Fruit fly (Drosophila melanogaster) whole organism, wandering third instar larva: ENCODE results near the gene CG15221.

Experiments
- Abd-B ChIP-seq: fragments of >200 bp; optimal IDR thresholded peaks from 2 replicates; lab custom pipeline; 2017; ENCODE audit warnings: missing biosample characterization, missing genetic modification characterization
- CG32264 ChIP-seq: fragments of 200-800 bp; sonication (Bioruptor generic); optimal IDR thresholded peaks from 2 replicates; lab custom pipeline; 2016; ENCODE audit warnings: missing biosample characterization, missing genetic modification characterization
- CG9705 ChIP-seq: fragments of 200-800 bp; sonication (Bioruptor generic); optimal IDR thresholded peaks from 2 replicates; lab custom pipeline; 2018; ENCODE audit warnings: missing biosample characterization, mild to moderate bottlenecking, missing genetic modification characterization
- CrebA ChIP-seq: fragments of 200-800 bp; sonication (Bioruptor generic); optimal IDR thresholded peaks from 2 replicates; lab custom pipeline; 2016; ENCODE audit warnings: missing biosample characterization, mild to moderate bottlenecking, missing genetic modification characterization, borderline replicate concordance
- Dfd ChIP-seq: fragments of >200 bp; optimal IDR thresholded peaks from 2 replicates; lab custom pipeline; 2017; ENCODE audit warnings: missing biosample characterization, missing genetic modification characterization
- Dif ChIP-seq: fragments of 200-275, 200-300 bp; sonication (Bioruptor generic); optimal IDR thresholded peaks from 2 replicates; lab custom pipeline; 2018; ENCODE audit warnings: missing biosample characterization, missing genetic modification characterization; ENCODE audit not compliant: partially characterized antibody
- GATAd ChIP-seq: sonication (Bioruptor generic); optimal IDR thresholded peaks from 2 replicates; lab custom pipeline; 2016; ENCODE audit warnings: missing biosample characterization, missing genetic modification characterization
- HLH106 ChIP-seq: fragments of 200-800 bp; optimal IDR thresholded peaks from 3 replicates; lab custom pipeline; 2019; ENCODE audit warnings: missing biosample characterization, mild to moderate bottlenecking, missing genetic modification characterization, moderate library complexity
- Hnf4 ChIP-seq: fragments of 200-800 bp; sonication (Bioruptor generic); optimal IDR thresholded peaks from 2 replicates; lab custom pipeline; 2016; ENCODE audit warnings: missing biosample characterization, mild to moderate bottlenecking, missing genetic modification characterization
- Hr78 ChIP-seq: fragments of >200 bp; optimal IDR thresholded peaks from 2 replicates; lab custom pipeline; 2017; ENCODE audit warnings: missing biosample characterization, missing genetic modification characterization
- Hr83 ChIP-seq: fragments of 200-300 bp; sonication (Bioruptor generic); optimal IDR thresholded peaks from 2 replicates; lab custom pipeline; 2016; ENCODE audit warnings: missing biosample characterization, mild to moderate bottlenecking, missing genetic modification characterization, moderate library complexity; ENCODE audit not compliant: poor library complexity, severe bottlenecking
- Jra ChIP-seq: sonication (Bioruptor generic); optimal IDR thresholded peaks from 2 replicates; lab custom pipeline; 2016; ENCODE audit warnings: missing biosample characterization, missing genetic modification characterization
- Mio ChIP-seq: sonication (Bioruptor generic); optimal IDR thresholded peaks from 2 replicates; lab custom pipeline; 2016; ENCODE audit warnings: missing biosample characterization, missing genetic modification characterization
- Myc ChIP-seq: fragments of >200 bp; optimal IDR thresholded peaks from 2 replicates; lab custom pipeline; 2017
- N ChIP-seq: fragments of >200 bp; optimal IDR thresholded peaks from 2 replicates; lab custom pipeline; 2018; ENCODE audit warnings: missing biosample characterization, missing external identifiers, missing genetic modification characterization
- OdsH ChIP-seq: fragments of 200-800 bp; sonication (Bioruptor generic); optimal IDR thresholded peaks from 2 replicates; lab custom pipeline; 2016; ENCODE audit warnings: missing biosample characterization, mild to moderate bottlenecking, missing genetic modification characterization
- Rel ChIP-seq, 2 experiments: fragments of 200-800 bp; sonication (Bioruptor generic) in 1 of 2; optimal IDR thresholded peaks; 2 replicates in 1 of 2; 3 replicates in 1 of 2; lab custom pipeline; 2016 to 2019; ENCODE audit warnings: mild to moderate bottlenecking in 2 of 2, missing biosample characterization in 2 of 2, missing genetic modification characterization in 2 of 2, moderate library complexity in 1 of 2
- Sp1 ChIP-seq: fragments of 200-800 bp; sonication (Bioruptor generic); optimal IDR thresholded peaks from 3 replicates; lab custom pipeline; 2019; ENCODE audit warnings: missing biosample characterization, mild to moderate bottlenecking, missing genetic modification characterization, moderate library complexity
- Vsx2 ChIP-seq: fragments of 200-300, 225-300 bp; sonication (Bioruptor generic); optimal IDR thresholded peaks from 2 replicates; lab custom pipeline; 2018; ENCODE audit warnings: missing biosample characterization, missing genetic modification characterization; ENCODE audit not compliant: partially characterized antibody
- br ChIP-seq: fragments of 200-800 bp; sonication (Bioruptor generic); optimal IDR thresholded peaks from 2 replicates; lab custom pipeline; 2016; ENCODE audit warnings: missing biosample characterization, missing genetic modification characterization
- brk ChIP-seq: fragments of 200-800 bp; sonication (Bioruptor generic); optimal IDR thresholded peaks from 2 replicates; lab custom pipeline; 2016; ENCODE audit warnings: missing biosample characterization, mild to moderate bottlenecking, missing genetic modification characterization
- dl ChIP-seq, 2 experiments: fragments of 175-275, 200-275 bp in 1 of 2; fragments of 200-275 bp in 1 of 2; sonication (Bioruptor generic); optimal IDR thresholded peaks; lab custom pipeline; 2018; ENCODE audit warnings: mild to moderate bottlenecking in 2 of 2, missing biosample characterization in 2 of 2, missing genetic modification characterization in 2 of 2, moderate library complexity in 2 of 2; ENCODE audit not compliant: partially characterized antibody in 2 of 2, insufficient read depth in 1 of 2
- dmrt93B ChIP-seq: fragments of 200-800 bp; sonication (Bioruptor generic); optimal IDR thresholded peaks from 2 replicates; lab custom pipeline; 2018; ENCODE audit warnings: missing biosample characterization, mild to moderate bottlenecking, missing genetic modification characterization
- dsf ChIP-seq: sonication (Bioruptor generic); optimal IDR thresholded peaks from 2 replicates; lab custom pipeline; 2016; ENCODE audit warnings: missing biosample characterization, missing genetic modification characterization, borderline replicate concordance
- ey ChIP-seq: fragments of 200-800 bp; sonication (Bioruptor generic); optimal IDR thresholded peaks from 2 replicates; lab custom pipeline; 2016; ENCODE audit warnings: missing biosample characterization, missing genetic modification characterization
- foxo ChIP-seq, 2 experiments: fragments of 200-800 bp; sonication (Bioruptor generic); optimal IDR thresholded peaks; 2 replicates in 1 of 2; 3 replicates in 1 of 2; lab custom pipeline; 2016 to 2017; ENCODE audit warnings: missing biosample characterization in 2 of 2, missing genetic modification characterization in 2 of 2
- fru ChIP-seq: fragments of 200-800 bp; sonication (Bioruptor generic); optimal IDR thresholded peaks from 3 replicates; lab custom pipeline; 2016; ENCODE audit warnings: missing biosample characterization, mild to moderate bottlenecking, missing genetic modification characterization
- h ChIP-seq: fragments of 200-800 bp; sonication (Bioruptor generic); optimal IDR thresholded peaks from 3 replicates; lab custom pipeline; 2016; ENCODE audit warnings: missing biosample characterization, mild to moderate bottlenecking, missing genetic modification characterization
- jim ChIP-seq: fragments of 175-275, 200-325 bp; sonication (Bioruptor generic); optimal IDR thresholded peaks from 2 replicates; lab custom pipeline; 2016; ENCODE audit warnings: missing biosample characterization, mild to moderate bottlenecking, missing genetic modification characterization
- lola ChIP-seq: fragments of >200 bp; optimal IDR thresholded peaks from 2 replicates; lab custom pipeline; 2017; ENCODE audit warnings: missing biosample characterization, missing genetic modification characterization
- pan ChIP-seq: fragments of >200 bp; optimal IDR thresholded peaks from 2 replicates; lab custom pipeline; 2017
- psq ChIP-seq: fragments of 200-800 bp; sonication (Bioruptor generic); optimal IDR thresholded peaks from 3 replicates; lab custom pipeline; 2017; ENCODE audit warnings: missing biosample characterization, mild to moderate bottlenecking, missing genetic modification characterization, moderate library complexity
- rgr ChIP-seq: fragments of 200-800 bp; sonication (Bioruptor generic); optimal IDR thresholded peaks from 3 replicates; lab custom pipeline; 2016; ENCODE audit warnings: missing biosample characterization, mild to moderate bottlenecking, missing genetic modification characterization
- sage ChIP-seq: fragments of 200-800 bp; sonication (Bioruptor generic); optimal IDR thresholded peaks from 2 replicates; lab custom pipeline; 2016; ENCODE audit warnings: missing biosample characterization, mild to moderate bottlenecking, missing genetic modification characterization
- sv ChIP-seq: fragments of 200-800 bp; sonication (Bioruptor generic); optimal IDR thresholded peaks from 3 replicates; lab custom pipeline; 2016; ENCODE audit warnings: missing biosample characterization, missing genetic modification characterization
- tai ChIP-seq: sonication (Bioruptor generic); optimal IDR thresholded peaks from 2 replicates; lab custom pipeline; 2016; ENCODE audit warnings: missing biosample characterization, missing genetic modification characterization
- usp ChIP-seq: fragments of >200 bp; optimal IDR thresholded peaks from 2 replicates; lab custom pipeline; 2017; ENCODE audit warnings: missing biosample characterization, missing genetic modification characterization
- woc ChIP-seq: sonication (Bioruptor generic); optimal IDR thresholded peaks from 2 replicates; lab custom pipeline; 2016; ENCODE audit warnings: missing biosample characterization, mild to moderate bottlenecking, missing genetic modification characterization

The CG15221 gene

DNA sequence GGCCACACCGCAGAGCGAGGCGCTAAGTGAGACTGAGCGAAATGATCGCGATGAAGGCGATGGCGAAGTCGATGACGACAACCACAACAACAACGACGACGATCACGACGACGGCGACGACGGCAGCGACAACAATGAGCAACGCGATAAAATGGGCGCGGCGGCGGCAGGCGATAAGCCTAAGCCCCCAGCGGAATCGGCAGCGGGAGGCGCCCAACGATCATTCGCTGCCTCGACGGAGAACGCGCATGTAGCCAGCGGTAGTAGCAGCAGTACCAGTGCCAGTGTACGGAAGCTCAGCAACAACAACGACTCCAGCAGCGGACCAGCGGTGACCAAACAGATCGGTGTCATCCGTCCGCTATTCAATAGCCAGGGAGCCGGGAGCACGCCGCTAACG lies 40.6 kb upstream of the CG15221 start (continued):
- no peak for TF ChIP-seq N (GFP tag; lab: Kevin White, UChicago)
- TF ChIP-seq Hr78 (GFP tag; lab: Kevin White, UChicago): no peak
- no peak for TF ChIP-seq woc (GFP tag; lab: Kevin White, UChicago)

dm6 chrX:11684462-11684861 lies 39.6 kb upstream of the CG15221 start:
- peak in 1 of 2 experiments; percentile 34 for TF ChIP-seq foxo (GFP tag; optimal IDR thresholded peaks at IDR 0.05; lab: Kevin White, UChicago)
- TF ChIP-seq woc (GFP tag; lab: Kevin White, UChicago): peak; percentile 70
- no peak for TF ChIP-seq pan (lab: Kevin White, UChicago)
- TF ChIP-seq Sp1 (GFP tag; lab: Kevin White, UChicago): peak; percentile 59
- TF ChIP-seq psq (GFP tag; lab: Kevin White, UChicago): peak; percentile 75
- no peak for TF ChIP-seq lola
- TF ChIP-seq OdsH: peak; percentile 25
- no peak for TF ChIP-seq dl (GFP tag; optimal IDR thresholded peaks at IDR 0.05; lab: Kevin White, UChicago; ENCODE audit: insufficient read depth in 1 of 2, partially characterized antibody in 2 of 2)
- no peak for TF ChIP-seq br
- TF ChIP-seq Myc (lab: Kevin White, UChicago): no peak
- no peak for TF ChIP-seq N (GFP tag; lab: Kevin White, UChicago)
- no peak for TF ChIP-seq CG9705 (GFP tag; lab: Kevin White, UChicago)
- no peak for TF ChIP-seq dsf (GFP tag; lab: Kevin White, UChicago)
- peak; percentile 8 for TF ChIP-seq sage
- no peak for TF ChIP-seq CG32264 (GFP tag; lab: Kevin White, UChicago)
- TF ChIP-seq Dfd: no peak
- TF ChIP-seq Jra: no peak
- peak; percentile 17 for TF ChIP-seq dmrt93B
- peak; percentile 61 for TF ChIP-seq rgr (GFP tag; lab: Kevin White, UChicago)
- no peak for TF ChIP-seq Vsx2 (GFP tag; lab: Kevin White, UChicago)
- no peak for TF ChIP-seq tai (GFP tag; lab: Kevin White, UChicago)
- TF ChIP-seq Hnf4: peak; percentile 51
- peak; percentile 73 for TF ChIP-seq Hr83 (GFP tag; lab: Kevin White, UChicago)
- TF ChIP-seq Dif: no peak
- TF ChIP-seq ey (GFP tag; lab: Kevin White, UChicago): peak; percentile 19
- TF ChIP-seq GATAd (GFP tag; lab: Kevin White, UChicago): no peak
- TF ChIP-seq Hr78 (GFP tag; lab: Kevin White, UChicago): no peak
- no peak for TF ChIP-seq Mio
- no peak for TF ChIP-seq Abd-B
- no peak for TF ChIP-seq sv (GFP tag; lab: Kevin White, UChicago)
- peak; percentile 49 for TF ChIP-seq h (GFP tag; lab: Kevin White, UChicago)
- peak; percentile 40 for TF ChIP-seq fru
- peak; percentile 26 for TF ChIP-seq brk (GFP tag; lab: Kevin White, UChicago)
- TF ChIP-seq Rel (GFP tag; optimal IDR thresholded peaks at IDR 0.05; lab: Kevin White, UChicago): peak; percentile 64
- peak; percentile 56 for TF ChIP-seq Rel (tag; optimal IDR thresholded peaks at IDR 0.05; lab: Kevin White, UChicago)
- no peak for TF ChIP-seq jim (GFP tag; lab: Kevin White, UChicago)
- TF ChIP-seq usp (GFP tag; lab: Kevin White, UChicago): no peak
- no peak for TF ChIP-seq CrebA (GFP tag; lab: Kevin White, UChicago)
- TF ChIP-seq HLH106: no peak

DNA sequence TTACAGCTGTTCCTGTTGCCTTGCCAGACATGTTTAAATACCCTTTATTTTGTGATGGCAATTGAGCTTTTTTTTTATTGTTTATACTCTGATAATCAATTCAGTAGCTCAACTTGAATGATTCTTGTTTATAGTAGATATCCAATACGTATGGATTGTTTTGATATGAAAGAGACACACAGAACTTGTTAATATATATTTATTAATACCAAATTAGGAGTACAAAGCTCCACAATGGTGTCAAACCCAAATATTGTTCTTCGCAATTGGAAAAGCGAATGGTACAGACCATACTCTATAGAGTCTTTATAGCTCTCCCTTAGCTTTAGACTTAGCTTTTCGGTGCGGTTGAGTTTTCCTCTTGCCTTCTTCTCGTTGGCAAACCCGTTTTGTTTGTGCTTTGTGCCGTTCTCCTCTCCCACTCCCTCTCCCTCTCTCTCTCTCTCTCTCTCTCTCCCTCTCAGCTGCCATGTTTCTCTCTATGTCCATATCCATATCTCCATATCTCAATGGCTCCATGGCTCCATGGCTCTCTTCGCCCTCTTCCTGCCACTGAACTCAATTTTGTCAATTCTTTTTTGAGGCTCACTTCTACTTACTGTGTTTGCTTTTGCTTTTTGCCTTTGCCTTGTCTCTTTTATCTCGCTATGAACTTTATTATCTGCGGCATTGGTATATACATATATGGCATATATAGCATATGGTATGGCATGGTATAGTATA lies 38.0 kb upstream of the CG15221 start:
- TF ChIP-seq Myc (lab: Kevin White, UChicago): no peak
- TF ChIP-seq rgr (GFP tag; lab: Kevin White, UChicago): peak; percentile 78
- TF ChIP-seq Hnf4: peak; percentile 74
- TF ChIP-seq CG9705 (GFP tag; lab: Kevin White, UChicago): no peak
- TF ChIP-seq dmrt93B: peak; percentile 77
- peak; percentile 82 for TF ChIP-seq fru
- peak; percentile 70 for TF ChIP-seq ey (GFP tag; lab: Kevin White, UChicago)
- TF ChIP-seq dl (GFP tag; optimal IDR thresholded peaks at IDR 0.05; lab: Kevin White, UChicago; ENCODE audit: insufficient read depth in 1 of 2, partially characterized antibody in 2 of 2): peak; percentile 73 to 95
- peak; percentile 78 for TF ChIP-seq woc (GFP tag; lab: Kevin White, UChicago)
- peak; percentile 64 for TF ChIP-seq Hr83 (GFP tag; lab: Kevin White, UChicago)
- no peak for TF ChIP-seq Vsx2 (GFP tag; lab: Kevin White, UChicago)
- peak; percentile 36 for TF ChIP-seq brk (GFP tag; lab: Kevin White, UChicago)
- TF ChIP-seq Rel (GFP tag; optimal IDR thresholded peaks at IDR 0.05; lab: Kevin White, UChicago): no peak
- TF ChIP-seq Rel (tag; optimal IDR thresholded peaks at IDR 0.05; lab: Kevin White, UChicago): no peak
- TF ChIP-seq sv (GFP tag; lab: Kevin White, UChicago): no peak
- TF ChIP-seq lola: no peak
- TF ChIP-seq Hr78 (GFP tag; lab: Kevin White, UChicago): no peak
- TF ChIP-seq Mio: no peak
- peak; percentile 93 for TF ChIP-seq psq (GFP tag; lab: Kevin White, UChicago)
- TF ChIP-seq OdsH: peak; percentile 82
- TF ChIP-seq HLH106: peak; percentile 74
- TF ChIP-seq Sp1 (GFP tag; lab: Kevin White, UChicago): peak; percentile 83
- no peak for TF ChIP-seq tai (GFP tag; lab: Kevin White, UChicago)
- TF ChIP-seq Jra: peak; percentile 15
- TF ChIP-seq CrebA (GFP tag; lab: Kevin White, UChicago): no peak
- no peak for TF ChIP-seq usp (GFP tag; lab: Kevin White, UChicago)
- peak; percentile 87 for TF ChIP-seq h (GFP tag; lab: Kevin White, UChicago)
- TF ChIP-seq br: peak; percentile 76
- TF ChIP-seq foxo (GFP tag; optimal IDR thresholded peaks at IDR 0.05; lab: Kevin White, UChicago): peak in 1 of 2 experiments; percentile 86
- TF ChIP-seq sage: peak; percentile 22
- peak; percentile 95 for TF ChIP-seq Dif
